Fruit fly (Drosophila melanogaster) whole organism, embryonic: ENCODE measurements around the gene CG15155.
A peak's percentile ranks its signal among the peaks of the same experiment; 100 is the strongest.

Experiments
- Ada2b ChIP-seq: fragments of 200-800 bp; sonication (Bioruptor generic); IDR thresholded peaks from 2 replicates; pipeline ENCODE4 v1.3.6; 2022; ENCODE audit warnings: missing biosample characterization, missing genetic modification characterization
- Adf1 ChIP-seq: fragments of 200-800 bp; sonication (Bioruptor generic); IDR thresholded peaks from 2 replicates; pipeline ENCODE4 v1.3.6; 2022; ENCODE audit warnings: missing biosample characterization, missing genetic modification characterization
- Bteb2 ChIP-seq: fragments of 200-800 bp; sonication (Bioruptor generic); optimal IDR thresholded peaks from 2 replicates; lab custom pipeline; 2016; ENCODE audit warnings: missing biosample characterization, missing genetic modification characterization
- CG10543 ChIP-seq: fragments of 200-800 bp; sonication (Bioruptor generic); optimal IDR thresholded peaks from 3 replicates; lab custom pipeline; 2017; ENCODE audit warnings: missing biosample characterization, mild to moderate bottlenecking, missing genetic modification characterization, moderate library complexity
- CG10565 ChIP-seq: fragments of 200-800 bp; sonication (Bioruptor generic); optimal IDR thresholded peaks from 3 replicates; lab custom pipeline; 2016; ENCODE audit warnings: missing biosample characterization, mild to moderate bottlenecking, missing genetic modification characterization
- CG13287 ChIP-seq: fragments of 200-800 bp; sonication (Bioruptor generic); IDR thresholded peaks from 2 replicates; pipeline ENCODE4 v1.3.6; 2022; ENCODE audit warnings: missing biosample characterization, missing genetic modification characterization; ENCODE audit not compliant: partially characterized antibody
- CG15269 ChIP-seq: fragments of 200-800 bp; sonication (Bioruptor generic); optimal IDR thresholded peaks from 2 replicates; lab custom pipeline; 2018; ENCODE audit warnings: missing biosample characterization, mild to moderate bottlenecking, missing genetic modification characterization, moderate library complexity
- CG17328 ChIP-seq: fragments of 200-800 bp; sonication (Bioruptor generic); IDR thresholded peaks from 2 replicates; pipeline ENCODE4 v1.3.6; 2022; ENCODE audit warnings: missing biosample characterization, missing genetic modification characterization
- CG17385 ChIP-seq: fragments of 200-800 bp; sonication (Bioruptor generic); optimal IDR thresholded peaks from 3 replicates; lab custom pipeline; 2018; ENCODE audit warnings: missing biosample characterization, mild to moderate bottlenecking, missing genetic modification characterization
- CG3281 ChIP-seq: fragments of 200-800 bp; sonication (Bioruptor generic); optimal IDR thresholded peaks from 3 replicates; lab custom pipeline; 2017; ENCODE audit warnings: missing biosample characterization, mild to moderate bottlenecking, missing genetic modification characterization
- CG33557 ChIP-seq: fragments of 200-800 bp; sonication (Bioruptor generic); optimal IDR thresholded peaks from 2 replicates; lab custom pipeline; 2019; ENCODE audit warnings: missing biosample characterization, mild to moderate bottlenecking, missing genetic modification characterization, moderate library complexity
- CG34224 ChIP-seq: fragments of 200-800 bp; sonication (Bioruptor generic); IDR thresholded peaks from 3 replicates; pipeline ENCODE4 v1.3.6; 2022; ENCODE audit warnings: missing biosample characterization, missing genetic modification characterization; ENCODE audit not compliant: partially characterized antibody
- CG4820 ChIP-seq: fragments of 200-800 bp; sonication (Bioruptor generic); optimal IDR thresholded peaks from 3 replicates; lab custom pipeline; 2016; ENCODE audit warnings: missing biosample characterization, missing genetic modification characterization
- CG6175 ChIP-seq: fragments of 200-800 bp; sonication (Bioruptor generic); IDR thresholded peaks from 3 replicates; pipeline ENCODE4 v1.3.6; 2022; ENCODE audit warnings: missing biosample characterization, missing genetic modification characterization
- CG6791 ChIP-seq: fragments of 200-800 bp; sonication (Bioruptor generic); IDR thresholded peaks from 3 replicates; pipeline ENCODE4 v1.3.6; 2022; ENCODE audit warnings: missing biosample characterization, missing genetic modification characterization; ENCODE audit not compliant: partially characterized antibody
- CG7357 ChIP-seq: fragments of 200-800 bp; sonication (Bioruptor generic); IDR thresholded peaks from 3 replicates; pipeline ENCODE4 v1.3.6; 2022; ENCODE audit warnings: missing biosample characterization, missing genetic modification characterization
- CG7372 ChIP-seq: fragments of 200-800 bp; sonication (Bioruptor generic); IDR thresholded peaks from 2 replicates; pipeline ENCODE4 v1.3.6; 2022; ENCODE audit warnings: missing biosample characterization, missing genetic modification characterization
- CG7786 ChIP-seq: fragments of 200-800 bp; sonication (Bioruptor generic); optimal IDR thresholded peaks from 2 replicates; lab custom pipeline; 2016; ENCODE audit warnings: missing biosample characterization, missing genetic modification characterization
- CG7963 ChIP-seq: fragments of 200-800 bp; sonication (Bioruptor generic); IDR thresholded peaks from 3 replicates; pipeline ENCODE4 v1.3.6; 2022; ENCODE audit warnings: missing biosample characterization, missing genetic modification characterization; ENCODE audit not compliant: partially characterized antibody
- CG9932 ChIP-seq: fragments of 200-800 bp; sonication (Bioruptor generic); IDR thresholded peaks from 2 replicates; pipeline ENCODE4 v1.3.6; 2022; ENCODE audit warnings: missing biosample characterization, missing genetic modification characterization
- Deaf1 ChIP-seq: fragments of 200-800 bp; optimal IDR thresholded peaks from 3 replicates; lab custom pipeline; 2019; ENCODE audit warnings: missing biosample characterization, mild to moderate bottlenecking, missing genetic modification characterization, moderate library complexity
- HLHmδ ChIP-seq: fragments of 200-800 bp; sonication (Bioruptor generic); optimal IDR thresholded peaks from 2 replicates; lab custom pipeline; 2018; ENCODE audit warnings: missing biosample characterization, mild to moderate bottlenecking, missing genetic modification characterization, moderate library complexity
- NC2α ChIP-seq: fragments of 200-800 bp; sonication (Bioruptor generic); optimal IDR thresholded peaks from 2 replicates; lab custom pipeline; 2016; ENCODE audit warnings: missing biosample characterization, missing genetic modification characterization
- Nf-YC ChIP-seq: fragments of 200-800 bp; optimal IDR thresholded peaks from 3 replicates; lab custom pipeline; 2019; ENCODE audit warnings: missing biosample characterization, mild to moderate bottlenecking, missing genetic modification characterization, moderate library complexity
- Side ChIP-seq: fragments of 200-800 bp; sonication (Bioruptor generic); optimal IDR thresholded peaks from 2 replicates; lab custom pipeline; 2016; ENCODE audit warnings: missing biosample characterization, missing genetic modification characterization
- ash1 ChIP-seq: fragments of 200-800 bp; sonication (Bioruptor generic); optimal IDR thresholded peaks from 2 replicates; lab custom pipeline; 2018; ENCODE audit warnings: missing biosample characterization, mild to moderate bottlenecking, missing genetic modification characterization
- bbx ChIP-seq: fragments of 200-800 bp; sonication (Bioruptor generic); IDR thresholded peaks from 2 replicates; pipeline ENCODE4 v1.3.6; 2022; ENCODE audit warnings: missing biosample characterization, missing genetic modification characterization; ENCODE audit not compliant: partially characterized antibody
- cad ChIP-seq: fragments of >200 bp; optimal IDR thresholded peaks from 2 replicates; lab custom pipeline; 2017; ENCODE audit warnings: missing biosample characterization, missing genetic modification characterization
- cg ChIP-seq: fragments of 200-800 bp; sonication (Bioruptor generic); optimal IDR thresholded peaks from 3 replicates; lab custom pipeline; 2019; ENCODE audit warnings: missing biosample characterization, mild to moderate bottlenecking, missing genetic modification characterization, moderate library complexity
- chif ChIP-seq, 2 experiments: fragments of 200-800 bp; sonication (Bioruptor generic); optimal IDR thresholded peaks; 3 replicates each; lab custom pipeline; 2016; ENCODE audit warnings: missing biosample characterization in 2 of 2, missing genetic modification characterization in 2 of 2
- da ChIP-seq: fragments of 200-800 bp; sonication (Bioruptor generic); optimal IDR thresholded peaks from 2 replicates; lab custom pipeline; 2016; ENCODE audit warnings: missing biosample characterization, missing genetic modification characterization
- dysf ChIP-seq: fragments of 200-800 bp; sonication (Bioruptor generic); IDR thresholded peaks from 3 replicates; pipeline ENCODE4 v1.3.6; 2022; ENCODE audit warnings: missing biosample characterization, missing genetic modification characterization
- fu2 ChIP-seq: fragments of 200-800 bp; sonication (Bioruptor generic); optimal IDR thresholded peaks from 2 replicates; lab custom pipeline; 2016; ENCODE audit warnings: missing biosample characterization, missing genetic modification characterization
- gro ChIP-seq: fragments of 200-800 bp; sonication (Bioruptor generic); optimal IDR thresholded peaks from 2 replicates; lab custom pipeline; 2016; ENCODE audit warnings: missing biosample characterization, missing genetic modification characterization
- gsb-n ChIP-seq: fragments of 200-800 bp; sonication (Bioruptor generic); optimal IDR thresholded peaks from 3 replicates; lab custom pipeline; 2018; ENCODE audit warnings: missing biosample characterization, mild to moderate bottlenecking, missing genetic modification characterization
- hb ChIP-seq: fragments of 200-800 bp; sonication (Bioruptor generic); IDR thresholded peaks from 3 replicates; pipeline ENCODE4 v1.3.6; 2022; ENCODE audit warnings: missing biosample characterization, missing genetic modification characterization; ENCODE audit not compliant: partially characterized antibody
- hkb ChIP-seq, 2 experiments: fragments of 200-800 bp in 1 of 2; fragments of >200 bp in 1 of 2; sonication (Bioruptor generic) in 1 of 2; IDR thresholded peaks in 1 of 2; optimal IDR thresholded peaks in 1 of 2; 2 replicates each; pipeline versions ENCODE4 v1.3.6 to Lab custom; 2017 to 2022; ENCODE audit warnings: missing biosample characterization in 1 of 2, missing genetic modification characterization in 1 of 2
- ken ChIP-seq: fragments of 200-800 bp; sonication (Bioruptor generic); IDR thresholded peaks from 3 replicates; pipeline ENCODE4 v1.3.6; 2022; ENCODE audit warnings: missing biosample characterization, missing genetic modification characterization
- knrl ChIP-seq: fragments of 200-800 bp; sonication (Bioruptor generic); IDR thresholded peaks from 3 replicates; pipeline ENCODE4 v1.3.6; 2022; ENCODE audit warnings: missing biosample characterization, missing genetic modification characterization; ENCODE audit not compliant: partially characterized antibody
- lilli ChIP-seq: fragments of 200-800 bp; sonication (Bioruptor generic); optimal IDR thresholded peaks from 3 replicates; lab custom pipeline; 2016; ENCODE audit warnings: missing biosample characterization, missing genetic modification characterization
- mam ChIP-seq: fragments of 200-800 bp; sonication (Bioruptor generic); optimal IDR thresholded peaks from 3 replicates; lab custom pipeline; 2016; ENCODE audit warnings: missing biosample characterization, missing genetic modification characterization
- mld ChIP-seq: fragments of 200-800 bp; sonication (Bioruptor generic); IDR thresholded peaks from 3 replicates; pipeline ENCODE4 v1.3.6; 2022; ENCODE audit warnings: missing biosample characterization, missing genetic modification characterization; ENCODE audit not compliant: partially characterized antibody
- org-1 ChIP-seq: fragments of 200-800 bp; sonication (Bioruptor generic); optimal IDR thresholded peaks from 2 replicates; lab custom pipeline; 2017; ENCODE audit warnings: missing biosample characterization, missing genetic modification characterization
- p53 ChIP-seq: fragments of 200-800 bp; sonication (Bioruptor generic); optimal IDR thresholded peaks from 2 replicates; lab custom pipeline; 2016; ENCODE audit warnings: missing biosample characterization, missing genetic modification characterization
- so ChIP-seq: fragments of 200-800 bp; sonication (Bioruptor generic); IDR thresholded peaks from 3 replicates; pipeline ENCODE4 v1.3.6; 2022; ENCODE audit warnings: missing biosample characterization, missing genetic modification characterization
- trem ChIP-seq: fragments of 200-800 bp; optimal IDR thresholded peaks from 3 replicates; lab custom pipeline; 2019; ENCODE audit warnings: missing biosample characterization, mild to moderate bottlenecking, missing genetic modification characterization, moderate library complexity
- unpg ChIP-seq: fragments of 200-800 bp; sonication (Bioruptor generic); optimal IDR thresholded peaks from 3 replicates; lab custom pipeline; 2018; ENCODE audit warnings: missing biosample characterization, mild to moderate bottlenecking, missing genetic modification characterization, moderate library complexity
- zen2 ChIP-seq: fragments of 200-800 bp; sonication (Bioruptor generic); IDR thresholded peaks from 3 replicates; pipeline ENCODE4 v1.3.6; 2022; ENCODE audit warnings: missing biosample characterization, missing genetic modification characterization; ENCODE audit not compliant: partially characterized antibody

The CG15155 gene

dm6 chr2L:18136427-18136857, 18.2 kb upstream of the CG15155 start (continued):
- TF ChIP-seq fu2 (GFP tag; lab: Kevin White, UChicago) (peak; percentile 4), trem (tag; lab: Kevin White, UChicago) (no peak), Nf-YC (no peak), bbx (GFP tag; lab: Robert Waterston, UW) (no peak), ken (GFP tag; lab: Robert Waterston, UW) (no peak), ash1 (GFP tag; lab: Kevin White, UChicago) (peak; percentile 18), Ada2b (no peak), CG3281 (GFP tag; lab: Kevin White, UChicago) (peak; percentile 75), CG6175 (GFP tag; lab: Robert Waterston, UW) (no peak), CG6791 (GFP tag; lab: Robert Waterston, UW) (no peak), CG7786 (peak; percentile 39), org-1 (peak; percentile 14), hkb (optimal IDR thresholded peaks at IDR 0.05; lab: Kevin White, UChicago) (no peak), hkb (GFP tag; IDR thresholded peaks at IDR 0.05; lab: Robert Waterston, UW) (peak; percentile 29; the same call in 1 of the 2 replicates), CG4820 (no peak), cg (GFP tag; lab: Kevin White, UChicago) (no peak), Side (peak; percentile 54), hb (GFP tag; lab: Robert Waterston, UW) (no peak), CG9932 (GFP tag; lab: Robert Waterston, UW) (peak; percentile 44), Bteb2 (GFP tag; lab: Kevin White, UChicago) (peak; percentile 62), lilli (GFP tag; lab: Kevin White, UChicago) (peak; percentile 46)
- TF ChIP-seq, all 482 proteins: peak for 117

dm6 chr2L:18137591-18138247, 16.9 kb upstream of the CG15155 start, which contains the start of gene kel:
kel (minus strand) TSS chr2L:18138083.
- TF ChIP-seq org-1 (peak; percentile 11), p53 (no peak), unpg (peak; percentile 41), CG10543 (GFP tag; lab: Kevin White, UChicago) (peak; percentile 47), mam (GFP tag; lab: Kevin White, UChicago) (peak; percentile 34), CG13287 (peak; percentile 82), cad (GFP tag; lab: Kevin White, UChicago) (peak; percentile 39), gro (GFP tag; lab: Kevin White, UChicago) (peak; percentile 81), CG7357 (GFP tag; lab: Robert Waterston, UW) (peak; percentile 99), CG34224 (GFP tag; lab: Robert Waterston, UW) (peak; percentile 63; the same call in 1 of the 3 replicates), da (no peak), CG15269 (tag; lab: Kevin White, UChicago) (peak; percentile 53), CG17328 (GFP tag; lab: Robert Waterston, UW) (peak; percentile 54), CG10565 (GFP tag; lab: Kevin White, UChicago) (no peak), Adf1 (GFP tag; lab: Robert Waterston, UW) (no peak; the same call in 1 of the 2 replicates), zen2 (peak; percentile 49; the same call in 2 of the 3 replicates), knrl (GFP tag; lab: Robert Waterston, UW) (peak; percentile 76), gsb-n (tag; lab: Kevin White, UChicago) (no peak), so (GFP tag; lab: Robert Waterston, UW) (0 out of 3 replicates have a peak, but pooled peaks have one; percentile 41), NC2α (no peak), CG7963 (GFP tag; lab: Robert Waterston, UW) (peak; percentile 71), CG7372 (GFP tag; lab: Robert Waterston, UW) (no peak), mld (GFP tag; lab: Robert Waterston, UW) (no peak), CG33557 (GFP tag; lab: Kevin White, UChicago) (peak; percentile 31), CG17385 (GFP tag; lab: Kevin White, UChicago) (peak; percentile 49), Deaf1 (tag; lab: Kevin White, UChicago) (peak; percentile 53), dysf (GFP tag; lab: Robert Waterston, UW) (no peak; the same call in 2 of the 3 replicates), HLHmδ (peak; percentile 73), chif (GFP tag; optimal IDR thresholded peaks at IDR 0.05; lab: Kevin White, UChicago) (peak in 1 of 2 experiments; percentile 15)
